Fruit fly (Drosophila melanogaster): ENCODE data around the gene lmgB.

The lmgB gene

dm6 chr2L:8488735-8489134 lies 39.7 kb downstream of the lmgB start, which contains the start of gene CG13088 (continued):
- peak; percentile 54 for TF ChIP-seq Dref (GFP tag; IDR thresholded peaks at IDR 0.05)
- no peak for TF ChIP-seq cas (GFP tag; IDR thresholded peaks at IDR 0.05)
- TF ChIP-seq sug (tag; optimal IDR thresholded peaks at IDR 0.05) = peak; percentile 28
- no peak for TF ChIP-seq CG2129 (GFP tag; IDR thresholded peaks at IDR 0.05; ENCODE audit: partially characterized antibody)
- no peak for TF ChIP-seq CG12391 (tag; optimal IDR thresholded peaks at IDR 0.05)
- TF ChIP-seq chn (GFP tag; optimal IDR thresholded peaks at IDR 0.05) = peak; percentile 23
- TF ChIP-seq CG31441 (GFP tag; IDR thresholded peaks at IDR 0.05) = no peak
- TF ChIP-seq NC2α (GFP tag; optimal IDR thresholded peaks at IDR 0.05) = no peak
- TF ChIP-seq gcm2 (GFP tag; optimal IDR thresholded peaks at IDR 0.05) = no peak
- peak; percentile 4 for TF ChIP-seq CG18619 (GFP tag; optimal IDR thresholded peaks at IDR 0.05)
- TF ChIP-seq onecut (GFP tag; IDR thresholded peaks at IDR 0.05) = no peak
- no peak for TF ChIP-seq otp (GFP tag; IDR thresholded peaks at IDR 0.05)
- TF ChIP-seq danr (GFP tag; IDR thresholded peaks at IDR 0.05) = no peak
- TF ChIP-seq CG6683 (GFP tag; optimal IDR thresholded peaks at IDR 0.05) = no peak
- no peak for TF ChIP-seq toy (GFP tag; IDR thresholded peaks at IDR 0.05)

DNA sequence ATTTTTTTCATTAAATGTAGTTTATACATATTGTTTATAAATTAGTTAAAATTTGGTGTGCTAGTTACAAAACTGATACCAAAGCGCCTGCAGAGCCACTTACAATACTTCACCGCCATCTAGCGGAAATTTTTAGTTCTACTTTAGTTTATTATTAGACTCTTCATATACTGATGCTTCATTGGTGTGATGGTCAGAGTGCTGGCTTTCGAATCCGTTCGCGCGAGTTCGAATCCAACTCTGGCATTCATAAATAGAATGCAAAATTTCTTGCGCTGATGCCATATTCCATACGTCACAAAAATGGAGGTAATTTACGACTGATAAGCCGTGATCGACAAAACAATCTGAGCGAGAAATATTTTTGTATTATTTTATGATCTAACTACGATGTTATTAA lies 42.9 kb downstream of the lmgB start:
- TF ChIP-seq gcm (GFP tag; optimal IDR thresholded peaks at IDR 0.05) = no peak
- TF ChIP-seq zen (tag; optimal IDR thresholded peaks at IDR 0.05) = no peak
- TF ChIP-seq dysf (GFP tag; IDR thresholded peaks at IDR 0.05) = no peak
- TF ChIP-seq Hr39 (optimal IDR thresholded peaks at IDR 0.05) = no peak
- no peak for TF ChIP-seq CG13624 (GFP tag; optimal IDR thresholded peaks at IDR 0.05)
- TF ChIP-seq hbn (GFP tag; IDR thresholded peaks at IDR 0.05; ENCODE audit: partially characterized antibody) = no peak
- peak; percentile 29; the same call in 1 of the 3 replicates for TF ChIP-seq zfh1 (GFP tag; IDR thresholded peaks at IDR 0.05)
- no peak for TF ChIP-seq CG6689 (GFP tag; IDR thresholded peaks at IDR 0.05)
- TF ChIP-seq CG12299 (tag; optimal IDR thresholded peaks at IDR 0.05) = no peak
- TF ChIP-seq yki (optimal IDR thresholded peaks at IDR 0.05) = no peak
- peak; percentile 42; the same call in 1 of the 2 replicates for TF ChIP-seq inv (GFP tag; IDR thresholded peaks at IDR 0.05; ENCODE audit: partially characterized antibody)
- TF ChIP-seq jumu (GFP tag; optimal IDR thresholded peaks at IDR 0.05) = no peak
- TF ChIP-seq Max (GFP tag; optimal IDR thresholded peaks at IDR 0.05) = no peak
- no peak for TF ChIP-seq CG12744 (GFP tag; optimal IDR thresholded peaks at IDR 0.05)
- TF ChIP-seq p53 (GFP tag; optimal IDR thresholded peaks at IDR 0.05) = no peak
- TF ChIP-seq Six4 (GFP tag; optimal IDR thresholded peaks at IDR 0.05) = no peak
- TF ChIP-seq nau (GFP tag; optimal IDR thresholded peaks at IDR 0.05) = no peak
- no peak for TF ChIP-seq CG5245 (GFP tag; optimal IDR thresholded peaks at IDR 0.05)
- peak; percentile 30 for TF ChIP-seq Fer1 (GFP tag; optimal IDR thresholded peaks at IDR 0.05)
- TF ChIP-seq CG10543 (GFP tag; optimal IDR thresholded peaks at IDR 0.05) = no peak
- TF ChIP-seq ewg (GFP tag; optimal IDR thresholded peaks at IDR 0.05) = no peak
- TF ChIP-seq CG14014 (GFP tag; IDR thresholded peaks at IDR 0.05) = no peak
- TF ChIP-seq fd96Cb (tag; optimal IDR thresholded peaks at IDR 0.05) = no peak
- TF ChIP-seq sqz (GFP tag; optimal IDR thresholded peaks at IDR 0.05) = no peak
- TF ChIP-seq GATAe (GFP tag; conservative IDR thresholded peaks at IDR 0.05) = no peak
- no peak for TF ChIP-seq CG7357 (GFP tag; IDR thresholded peaks at IDR 0.05)
- no peak for TF ChIP-seq CG9797 (GFP tag; optimal IDR thresholded peaks at IDR 0.05)
- TF ChIP-seq CG2199 (GFP tag; IDR thresholded peaks at IDR 0.05) = no peak
- no peak for TF ChIP-seq trh (GFP tag; optimal IDR thresholded peaks at IDR 0.05)
- TF ChIP-seq repo (GFP tag; optimal IDR thresholded peaks at IDR 0.05) = no peak
- TF ChIP-seq gfzf (GFP tag; optimal IDR thresholded peaks at IDR 0.05) = no peak
- TF ChIP-seq seq (GFP tag; IDR thresholded peaks at IDR 0.05) = no peak
- TF ChIP-seq Hr51 (GFP tag; optimal IDR thresholded peaks at IDR 0.05) = no peak
- TF ChIP-seq scrt (GFP tag; optimal IDR thresholded peaks at IDR 0.05) = no peak
- no peak for TF ChIP-seq CG6254 (GFP tag; optimal IDR thresholded peaks at IDR 0.05)
- no peak for TF ChIP-seq CG7786 (GFP tag; optimal IDR thresholded peaks at IDR 0.05)
- TF ChIP-seq ci (GFP tag; IDR thresholded peaks at IDR 0.05) = peak; percentile 24; the same call in 1 of the 3 replicates
- no peak for TF ChIP-seq crol (GFP tag; IDR thresholded peaks at IDR 0.05)
